Fruit fly (Drosophila melanogaster) whole organism, embryonic: Measurements from ENCODE around the gene CheB38c.

Experiments
- Asciz ChIP-seq: fragments of 200-800 bp; sonication (Bioruptor generic); optimal IDR thresholded peaks from 2 replicates; lab custom pipeline; 2017; ENCODE audit warnings: missing biosample characterization, mild to moderate bottlenecking, missing genetic modification characterization, missing genetic modification reagents
- Bdp1 ChIP-seq: fragments of 200-800 bp; sonication (Bioruptor generic); optimal IDR thresholded peaks from 3 replicates; lab custom pipeline; 2016; ENCODE audit warnings: missing biosample characterization, missing genetic modification characterization
- Bgb ChIP-seq: fragments of 200-800 bp; sonication (Bioruptor generic); IDR thresholded peaks from 2 replicates; pipeline ENCODE4 v1.3.6; 2022; ENCODE audit warnings: missing biosample characterization, missing genetic modification characterization; ENCODE audit not compliant: partially characterized antibody
- Blimp-1 ChIP-seq: fragments of 200-800 bp; sonication (Bioruptor generic); optimal IDR thresholded peaks from 3 replicates; lab custom pipeline; 2018; ENCODE audit warnings: missing biosample characterization, missing genetic modification characterization, mild to moderate bottlenecking, moderate library complexity, missing genetic modification reagents
- C15 ChIP-seq: fragments of 200-800 bp; sonication (Bioruptor generic); IDR thresholded peaks from 3 replicates; pipeline ENCODE4 v1.3.6; 2022; ENCODE audit warnings: missing biosample characterization, missing genetic modification characterization
- CG10321 ChIP-seq: fragments of 200-800 bp; sonication (Bioruptor generic); IDR thresholded peaks from 2 replicates; pipeline ENCODE4 v1.3.6; 2022; ENCODE audit warnings: missing biosample characterization, missing genetic modification characterization
- CG11456 ChIP-seq: fragments of 200-800 bp; sonication (Bioruptor generic); IDR thresholded peaks from 3 replicates; pipeline ENCODE4 v1.3.6; 2022; ENCODE audit warnings: missing biosample characterization, missing genetic modification characterization
- CG11696 ChIP-seq: fragments of 200-800 bp; sonication (Bioruptor generic); IDR thresholded peaks from 2 replicates; pipeline ENCODE4 v1.3.6; 2022; ENCODE audit warnings: missing biosample characterization, missing genetic modification characterization
- CG13424 ChIP-seq: fragments of 200-800 bp; sonication (Bioruptor generic); optimal IDR thresholded peaks from 2 replicates; lab custom pipeline; 2019; ENCODE audit warnings: missing biosample characterization, mild to moderate bottlenecking, missing genetic modification characterization, moderate library complexity
- CG13775 ChIP-seq: fragments of 200-800 bp; sonication (Bioruptor generic); optimal IDR thresholded peaks from 3 replicates; lab custom pipeline; 2017; ENCODE audit warnings: missing biosample characterization, mild to moderate bottlenecking, missing genetic modification characterization
- CG16863 ChIP-seq: fragments of 200-800 bp; sonication (Bioruptor generic); optimal IDR thresholded peaks from 3 replicates; lab custom pipeline; 2016; ENCODE audit warnings: missing biosample characterization, missing genetic modification characterization
- CG17186 ChIP-seq: fragments of 200-800 bp; sonication (Bioruptor generic); optimal IDR thresholded peaks from 3 replicates; lab custom pipeline; 2017; ENCODE audit warnings: missing biosample characterization, missing genetic modification reagents, missing genetic modification characterization
- CG3163 ChIP-seq: fragments of 200-800 bp; sonication (Bioruptor generic); optimal IDR thresholded peaks from 3 replicates; lab custom pipeline; 2016; ENCODE audit warnings: missing biosample characterization, missing genetic modification characterization
- CG34224 ChIP-seq: fragments of 200-800 bp; sonication (Bioruptor generic); IDR thresholded peaks from 3 replicates; pipeline ENCODE4 v1.3.6; 2022; ENCODE audit warnings: missing biosample characterization, missing genetic modification characterization; ENCODE audit not compliant: partially characterized antibody
- CG4404 ChIP-seq: fragments of 200-800 bp; sonication (Bioruptor generic); IDR thresholded peaks from 2 replicates; pipeline ENCODE4 v1.3.6; 2022; ENCODE audit warnings: missing biosample characterization, missing genetic modification characterization
- CG6254 ChIP-seq: fragments of 200-800 bp; sonication (Bioruptor generic); optimal IDR thresholded peaks from 3 replicates; lab custom pipeline; 2017; ENCODE audit warnings: mild to moderate bottlenecking, missing biosample characterization, missing genetic modification reagents, missing genetic modification characterization
- CG7928 ChIP-seq: fragments of 200-800 bp; sonication (Bioruptor generic); optimal IDR thresholded peaks from 2 replicates; lab custom pipeline; 2017; ENCODE audit warnings: missing biosample characterization, mild to moderate bottlenecking, missing genetic modification characterization
- CG7963 ChIP-seq: fragments of 200-800 bp; sonication (Bioruptor generic); IDR thresholded peaks from 3 replicates; pipeline ENCODE4 v1.3.6; 2022; ENCODE audit warnings: missing biosample characterization, missing genetic modification characterization; ENCODE audit not compliant: partially characterized antibody
- CG9932 ChIP-seq: fragments of 200-800 bp; sonication (Bioruptor generic); IDR thresholded peaks from 2 replicates; pipeline ENCODE4 v1.3.6; 2022; ENCODE audit warnings: missing biosample characterization, missing genetic modification characterization
- Dbx ChIP-seq: fragments of 200-800 bp; sonication (Bioruptor generic); IDR thresholded peaks from 3 replicates; pipeline ENCODE4 v1.3.6; 2022; ENCODE audit warnings: missing biosample characterization, missing genetic modification characterization
- Deaf1 ChIP-seq: fragments of 200-800 bp; optimal IDR thresholded peaks from 3 replicates; lab custom pipeline; 2019; ENCODE audit warnings: missing biosample characterization, mild to moderate bottlenecking, missing genetic modification characterization, moderate library complexity
- Dip3 ChIP-seq: fragments of 200-800 bp; sonication (Bioruptor generic); optimal IDR thresholded peaks from 3 replicates; lab custom pipeline; 2016; ENCODE audit warnings: missing biosample characterization, missing genetic modification characterization
- Dll ChIP-seq: fragments of 200-800 bp; sonication (Bioruptor generic); IDR thresholded peaks from 4 replicates; pipeline ENCODE4 v1.3.6; 2022; ENCODE audit warnings: missing biosample characterization, missing genetic modification characterization; ENCODE audit not compliant: partially characterized antibody
- HLH54F ChIP-seq: fragments of 200-800 bp; sonication (Bioruptor generic); optimal IDR thresholded peaks from 3 replicates; lab custom pipeline; 2016; ENCODE audit warnings: missing biosample characterization, missing genetic modification characterization
- Nf-YA ChIP-seq: fragments of 200-800 bp; sonication (Bioruptor generic); IDR thresholded peaks from 2 replicates; pipeline ENCODE4 v1.3.6; 2022; ENCODE audit warnings: missing biosample characterization, missing genetic modification characterization
- Pdp1 ChIP-seq, 2 experiments: fragments of 200-800 bp; sonication (Bioruptor generic); optimal IDR thresholded peaks; 3 replicates each; lab custom pipeline; 2016; ENCODE audit warnings: missing biosample characterization in 2 of 2, missing genetic modification characterization in 2 of 2, mild to moderate bottlenecking in 1 of 2, moderate library complexity in 1 of 2
- Sox102F ChIP-seq: fragments of 200-800 bp; sonication (Bioruptor generic); optimal IDR thresholded peaks from 2 replicates; lab custom pipeline; 2018; ENCODE audit warnings: missing biosample characterization, mild to moderate bottlenecking, missing genetic modification characterization, moderate library complexity
- Sry-β ChIP-seq: fragments of 200-800 bp; sonication (Bioruptor generic); optimal IDR thresholded peaks from 2 replicates; lab custom pipeline; 2018; ENCODE audit warnings: missing biosample characterization, mild to moderate bottlenecking, missing genetic modification characterization, moderate library complexity
- Sry-δ ChIP-seq: fragments of 200-800 bp; sonication (Bioruptor generic); optimal IDR thresholded peaks from 2 replicates; lab custom pipeline; 2016; ENCODE audit warnings: missing biosample characterization, missing genetic modification characterization
- Stat92E ChIP-seq, 3 experiments: fragments of >200 bp in 2 of 3; fragments of 200-800 bp in 1 of 3; sonication (Bioruptor generic) in 1 of 3; optimal IDR thresholded peaks; 2 replicates each; lab custom pipeline; 2017 to 2019; ENCODE audit warnings: missing biosample characterization in 3 of 3, missing genetic modification characterization in 3 of 3, mild to moderate bottlenecking in 1 of 3, moderate library complexity in 1 of 3
- Xbp1 ChIP-seq: fragments of 200-800 bp; sonication (Bioruptor generic); optimal IDR thresholded peaks from 3 replicates; lab custom pipeline; 2016; ENCODE audit warnings: missing biosample characterization, mild to moderate bottlenecking, missing genetic modification characterization
- ap ChIP-seq: fragments of 200-800 bp; sonication (Bioruptor generic); IDR thresholded peaks from 2 replicates; pipeline ENCODE4 v1.3.6; 2022; ENCODE audit warnings: missing biosample characterization, missing genetic modification characterization
- bigmax ChIP-seq: fragments of 200-800 bp; sonication (Bioruptor generic); optimal IDR thresholded peaks from 2 replicates; lab custom pipeline; 2018; ENCODE audit warnings: missing biosample characterization, mild to moderate bottlenecking, missing genetic modification characterization
- dati ChIP-seq: fragments of 200-800 bp; sonication (Bioruptor generic); IDR thresholded peaks from 2 replicates; pipeline ENCODE4 v1.3.6; 2022; ENCODE audit warnings: missing biosample characterization, missing genetic modification characterization
- disco-r ChIP-seq: fragments of 200-800 bp; sonication (Bioruptor generic); optimal IDR thresholded peaks from 2 replicates; lab custom pipeline; 2016; ENCODE audit warnings: missing biosample characterization, missing genetic modification characterization
- ems ChIP-seq: fragments of 200-800 bp; sonication (Bioruptor generic); optimal IDR thresholded peaks from 3 replicates; lab custom pipeline; 2016; ENCODE audit warnings: missing biosample characterization, missing genetic modification characterization
- eve ChIP-seq, 2 experiments: fragments of >200 bp; optimal IDR thresholded peaks; 2 replicates each; lab custom pipeline; 2017; ENCODE audit warnings: missing biosample characterization in 2 of 2, missing genetic modification characterization in 2 of 2
- fd64A ChIP-seq: fragments of 200-800 bp; sonication (Bioruptor generic); optimal IDR thresholded peaks from 3 replicates; lab custom pipeline; 2018; ENCODE audit warnings: missing biosample characterization, mild to moderate bottlenecking, missing genetic modification characterization
- ham ChIP-seq: fragments of 200-800 bp; sonication (Bioruptor generic); IDR thresholded peaks from 2 replicates; pipeline ENCODE4 v1.3.6; 2022; ENCODE audit warnings: missing biosample characterization, missing genetic modification characterization
- kah ChIP-seq: fragments of 200-800 bp; sonication (Bioruptor generic); optimal IDR thresholded peaks from 2 replicates; lab custom pipeline; 2018; ENCODE audit warnings: missing biosample characterization, mild to moderate bottlenecking, missing genetic modification characterization
- ken ChIP-seq: fragments of 200-800 bp; sonication (Bioruptor generic); IDR thresholded peaks from 3 replicates; pipeline ENCODE4 v1.3.6; 2022; ENCODE audit warnings: missing biosample characterization, missing genetic modification characterization
- mirr ChIP-seq: fragments of 200-800 bp; sonication (Bioruptor generic); optimal IDR thresholded peaks from 3 replicates; lab custom pipeline; 2018; ENCODE audit warnings: missing biosample characterization, mild to moderate bottlenecking, missing genetic modification characterization
- phol ChIP-seq: fragments of 200-800 bp; sonication (Bioruptor generic); optimal IDR thresholded peaks from 3 replicates; lab custom pipeline; 2018; ENCODE audit warnings: missing biosample characterization, mild to moderate bottlenecking, missing genetic modification characterization, moderate library complexity
- pita ChIP-seq: fragments of 200-800 bp; sonication (Bioruptor generic); optimal IDR thresholded peaks from 2 replicates; lab custom pipeline; 2017; ENCODE audit warnings: missing biosample characterization, mild to moderate bottlenecking, missing genetic modification characterization
- sna ChIP-seq: fragments of 200-800 bp; sonication (Bioruptor generic); IDR thresholded peaks from 2 replicates; pipeline ENCODE4 v1.3.6; 2022; ENCODE audit warnings: missing biosample characterization, missing genetic modification characterization; ENCODE audit not compliant: partially characterized antibody
- sr ChIP-seq: fragments of 200-800 bp; sonication (Bioruptor generic); IDR thresholded peaks from 3 replicates; pipeline ENCODE4 v1.3.6; 2022; ENCODE audit warnings: missing biosample characterization, missing genetic modification characterization
- stc ChIP-seq: fragments of 200-800 bp; sonication (Bioruptor generic); IDR thresholded peaks from 2 replicates; pipeline ENCODE4 v1.3.6; 2022; ENCODE audit warnings: missing biosample characterization, missing genetic modification characterization
- tin ChIP-seq: fragments of 200-800 bp; sonication (Bioruptor generic); optimal IDR thresholded peaks from 3 replicates; lab custom pipeline; 2016; ENCODE audit warnings: missing biosample characterization, missing genetic modification characterization
- wor ChIP-seq: fragments of 200-800 bp; sonication (Bioruptor generic); IDR thresholded peaks from 2 replicates; pipeline ENCODE4 v1.3.6; 2022; ENCODE audit warnings: missing biosample characterization, missing genetic modification characterization

The CheB38c gene

dm6 chr2L:20796758-20797514 lies 23.7 kb downstream of the CheB38c start, which contains the start of gene vari (continued):
- TF ChIP-seq HLH54F, result no peak
- TF ChIP-seq ham (GFP tag; lab: Robert Waterston, UW), result no peak
- peak; percentile 13; the same call in 1 of the 2 replicates for TF ChIP-seq stc
- TF ChIP-seq CG34224 (GFP tag; lab: Robert Waterston, UW), result peak; percentile 12; the same call in 1 of the 3 replicates
- peak in 1 of 2 experiments; percentile 59 for TF ChIP-seq eve (GFP tag; optimal IDR thresholded peaks at IDR 0.05; lab: Kevin White, UChicago)
- TF ChIP-seq Sry-δ (GFP tag; lab: Kevin White, UChicago), result no peak
- TF ChIP-seq Sox102F (GFP tag; lab: Kevin White, UChicago), result no peak
- no peak for TF ChIP-seq Bdp1 (GFP tag; lab: Kevin White, UChicago)
- no peak for TF ChIP-seq tin (GFP tag; lab: Kevin White, UChicago)
- TF ChIP-seq CG6254 (GFP tag; lab: Kevin White, UChicago), result no peak
- TF ChIP-seq CG13775 (GFP tag; lab: Kevin White, UChicago), result no peak
- no peak for TF ChIP-seq bigmax (GFP tag; lab: Kevin White, UChicago)
- TF ChIP-seq Dbx (GFP tag; lab: Robert Waterston, UW), result peak; percentile 40; the same call in 2 of the 3 replicates
- no peak for TF ChIP-seq kah (GFP tag; lab: Kevin White, UChicago)
- no peak for TF ChIP-seq Xbp1 (GFP tag; lab: Kevin White, UChicago)
- TF ChIP-seq CG3163 (GFP tag; lab: Kevin White, UChicago), result no peak
- TF ChIP-seq CG7928, result no peak
- no peak for TF ChIP-seq ems
- TF ChIP-seq CG10321 (GFP tag; lab: Robert Waterston, UW), result no peak
- no peak for TF ChIP-seq Deaf1 (tag; lab: Kevin White, UChicago)
- TF ChIP-seq CG9932 (GFP tag; lab: Robert Waterston, UW), result no peak
- TF ChIP-seq ap (GFP tag; lab: Robert Waterston, UW), result no peak
- TF ChIP-seq Dll, result no peak
- TF ChIP-seq CG13424, result no peak
- TF ChIP-seq CG17186 (GFP tag; lab: Kevin White, UChicago), result no peak
- TF ChIP-seq dati (GFP tag; lab: Robert Waterston, UW), result no peak
- TF ChIP-seq CG7963 (GFP tag; lab: Robert Waterston, UW), result no peak
- TF ChIP-seq wor, result no peak
- no peak for TF ChIP-seq CG11696 (GFP tag; lab: Robert Waterston, UW)
- TF ChIP-seq Asciz, result no peak
- peak; percentile 53 for TF ChIP-seq phol
- TF ChIP-seq Stat92E (GFP tag; optimal IDR thresholded peaks at IDR 0.05; lab: Kevin White, UChicago), result no peak
- peak; percentile 80 for TF ChIP-seq Sry-β
- no peak for TF ChIP-seq CG16863
- peak; percentile 1 for TF ChIP-seq mirr (GFP tag; lab: Kevin White, UChicago)
- TF ChIP-seq pita (GFP tag; lab: Kevin White, UChicago), result peak; percentile 63
- no peak for TF ChIP-seq CG4404 (GFP tag; lab: Robert Waterston, UW)
- no peak for TF ChIP-seq sr
- TF ChIP-seq Blimp-1 (GFP tag; lab: Kevin White, UChicago), result no peak
- no peak for TF ChIP-seq Pdp1 (GFP tag; optimal IDR thresholded peaks at IDR 0.05; lab: Kevin White, UChicago)
- no peak for TF ChIP-seq C15 (GFP tag; lab: Robert Waterston, UW)
- no peak for TF ChIP-seq Nf-YA (GFP tag; lab: Robert Waterston, UW)
- TF ChIP-seq CG11456, result no peak
- no peak for TF ChIP-seq disco-r (GFP tag; lab: Kevin White, UChicago)
- TF ChIP-seq ken, result 0 out of 3 replicates have a peak, but pooled peaks have one; percentile 26
- no peak for TF ChIP-seq fd64A (GFP tag; lab: Kevin White, UChicago)
- no peak for TF ChIP-seq sna (GFP tag; lab: Robert Waterston, UW)
- no peak for TF ChIP-seq Dip3 (GFP tag; lab: Kevin White, UChicago)
- peak; percentile 60 for TF ChIP-seq Bgb
